Worm (Caenorhabditis elegans) whole organism, midembryonic: ENCODE results near the gene F26F4.12.

ENCODE experiments used
- flt-1 ChIP-seq: fragments of 200-800 bp; sonication (Bioruptor generic); IDR thresholded peaks from 2 replicates; pipeline ENCODE4 v1.3.6; 2022; ENCODE audit warnings: missing genetic modification characterization, missing compliant biosample characterization
- klf-2 ChIP-seq: fragments of 200-800 bp; sonication (Bioruptor generic); conservative IDR thresholded peaks from 2 replicates; pipeline ENCODE4 v1.3.6; 2022; ENCODE audit warnings: missing genetic modification reagents, missing genetic modification characterization, missing compliant biosample characterization
- med-1 ChIP-seq: sonication (generic microtip); optimal IDR thresholded peaks from 2 replicates; lab custom pipeline; 2017; ENCODE audit warnings: missing genetic modification characterization, mild to moderate bottlenecking, missing compliant biosample characterization, antibody characterized with exemption, missing genetic modification reagents; ENCODE audit not compliant: insufficient read depth
- ref-1 ChIP-seq: fragments of 200-800 bp; sonication (Bioruptor generic); conservative IDR thresholded peaks from 2 replicates; pipeline ENCODE4 v1.3.6; 2022; ENCODE audit warnings: missing genetic modification reagents, missing genetic modification characterization, missing compliant biosample characterization
- ztf-23 ChIP-seq: fragments of 200-800 bp; sonication (Bioruptor generic); IDR thresholded peaks from 2 replicates; pipeline ENCODE4 v1.3.6; 2022; ENCODE audit warnings: missing genetic modification reagents, missing genetic modification characterization, missing compliant biosample characterization
- ztf-29 ChIP-seq: fragments of 200-800 bp; sonication (Bioruptor generic); IDR thresholded peaks from 2 replicates; pipeline ENCODE4 v1.3.6; 2022; ENCODE audit warnings: missing genetic modification reagents, missing genetic modification characterization, missing compliant biosample characterization

ce11 chrIII:4917077-4917476, 7.2 kb upstream of the F26F4.12 start, which contains the start of gene rars-1:
- TF ChIP-seq flt-1 (GFP tag; lab: Robert Waterston, UW): no peak
- no peak for TF ChIP-seq ref-1 (GFP tag; lab: Robert Waterston, UW)
- no peak for TF ChIP-seq med-1
- no peak for TF ChIP-seq ztf-29 (GFP tag; lab: Robert Waterston, UW)
- TF ChIP-seq ztf-23 (GFP tag; lab: Robert Waterston, UW): no peak
- TF ChIP-seq klf-2 (GFP tag; lab: Robert Waterston, UW): no peak
